Fruit fly (Drosophila melanogaster): Measurements from ENCODE around the gene nmo.

Gene nmo

DNA sequence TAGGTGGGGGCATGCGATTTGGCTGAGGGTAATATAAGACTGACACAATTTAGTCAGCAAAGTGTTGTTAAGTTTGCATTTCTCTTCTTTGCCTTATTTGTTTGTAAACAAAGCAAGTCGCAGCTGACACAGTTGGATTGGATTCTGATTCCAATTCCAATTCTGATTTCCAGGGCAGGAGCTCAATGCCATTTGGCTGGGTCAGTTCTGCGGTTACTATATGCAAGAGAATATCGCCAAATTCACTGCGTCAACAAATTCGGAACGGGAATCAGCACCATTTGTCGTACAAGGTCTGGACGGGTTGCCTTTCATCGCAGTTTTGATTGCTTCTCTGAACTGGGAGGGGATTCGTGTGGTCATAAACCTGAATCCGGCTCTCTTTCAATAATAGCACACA, 88.6 kb downstream of the nmo start:
- no peak for TF ChIP-seq topi (GFP tag; optimal IDR thresholded peaks at IDR 0.05)
- TF ChIP-seq svp (GFP tag) = peak; percentile 36
- TF ChIP-seq Eip75B (GFP tag; optimal IDR thresholded peaks at IDR 0.05) = peak; percentile 8

DNA sequence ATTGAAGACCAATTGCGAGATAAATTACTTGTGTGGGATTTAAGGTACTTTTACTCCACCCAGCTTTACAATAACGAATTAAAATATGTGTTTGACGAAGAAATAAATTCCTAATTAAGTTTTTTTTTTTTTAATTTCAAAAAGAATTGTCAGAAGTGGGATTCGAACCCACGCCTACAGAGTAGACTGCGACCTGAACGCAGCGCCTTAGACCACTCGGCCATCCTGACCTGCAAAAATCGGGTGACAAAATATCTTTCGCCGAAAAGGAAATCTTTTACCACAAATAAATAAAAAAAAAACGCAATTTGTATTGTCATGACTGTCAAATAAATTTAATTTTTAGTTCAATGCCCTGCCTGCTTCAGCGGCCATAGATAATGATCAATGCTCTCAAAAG, 89.2 kb downstream of the nmo start:
- TF ChIP-seq CG11902 (GFP tag; optimal IDR thresholded peaks at IDR 0.05) (no peak), Hr4 (GFP tag; optimal IDR thresholded peaks at IDR 0.05) (no peak), Sox102F (GFP tag; optimal IDR thresholded peaks at IDR 0.05) (no peak), CG6276 (GFP tag; optimal IDR thresholded peaks at IDR 0.05) (no peak), Met (GFP tag; optimal IDR thresholded peaks at IDR 0.05) (no peak), Hr39 (GFP tag; optimal IDR thresholded peaks at IDR 0.05) (no peak), cyc (GFP tag; optimal IDR thresholded peaks at IDR 0.05) (no peak), CG6854 (GFP tag; optimal IDR thresholded peaks at IDR 0.05) (no peak), CG34406 (GFP tag; optimal IDR thresholded peaks at IDR 0.05) (no peak), ss (GFP tag; optimal IDR thresholded peaks at IDR 0.05) (no peak), topi (GFP tag; optimal IDR thresholded peaks at IDR 0.05) (no peak), fd85E (GFP tag; optimal IDR thresholded peaks at IDR 0.05) (no peak)

DNA sequence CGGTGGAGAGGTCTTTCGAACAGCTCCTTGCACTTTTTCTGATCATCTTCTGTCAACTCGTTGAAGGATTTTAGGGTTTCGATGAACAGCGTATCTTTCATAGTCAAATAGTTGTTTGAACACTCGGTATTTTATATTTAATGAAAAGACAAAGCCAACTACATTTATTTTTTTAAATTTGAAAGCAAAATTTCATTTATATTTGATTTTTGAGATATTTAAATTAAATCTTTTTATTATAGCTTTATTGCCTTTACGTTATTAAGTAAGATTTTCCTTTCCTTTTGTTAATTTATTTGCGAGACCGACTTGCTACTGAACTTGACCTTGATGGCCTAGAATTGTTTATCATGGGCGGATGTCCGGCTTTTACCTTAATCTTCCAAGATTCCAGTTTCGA, 90.3 kb downstream of the nmo start, which contains the start of gene CG42590:
Gene CG42590, minus strand, starts transcription at position 101 of the 400 bp plus-strand sequence.
- TF ChIP-seq CG4318 (GFP tag; optimal IDR thresholded peaks at IDR 0.05) (no peak), CG7368 (GFP tag; optimal IDR thresholded peaks at IDR 0.05) (no peak), pdm3 (GFP tag; optimal IDR thresholded peaks at IDR 0.05) (no peak), salr (GFP tag; optimal IDR thresholded peaks at IDR 0.05) (no peak), Hr4 (GFP tag; optimal IDR thresholded peaks at IDR 0.05) (no peak), CG15336 (GFP tag; IDR thresholded peaks at IDR 0.05) (no peak), CG34406 (GFP tag; optimal IDR thresholded peaks at IDR 0.05) (no peak), CG6276 (GFP tag; optimal IDR thresholded peaks at IDR 0.05) (no peak), CG8119 (GFP tag; IDR thresholded peaks at IDR 0.05) (no peak), CG3919 (GFP tag; optimal IDR thresholded peaks at IDR 0.05) (no peak), CG6792 (GFP tag; optimal IDR thresholded peaks at IDR 0.05) (no peak), dac (GFP tag; optimal IDR thresholded peaks at IDR 0.05) (no peak), fkh (GFP tag; optimal IDR thresholded peaks at IDR 0.05) (no peak), lz (GFP tag; optimal IDR thresholded peaks at IDR 0.05) (no peak), Eip78C (GFP tag) (no peak), CG6808 (GFP tag; optimal IDR thresholded peaks at IDR 0.05) (no peak), eg (GFP tag; IDR thresholded peaks at IDR 0.05) (no peak), CG32006 (GFP tag; optimal IDR thresholded peaks at IDR 0.05) (no peak), CG6163 (GFP tag; IDR thresholded peaks at IDR 0.05) (no peak), Sox15 (GFP tag; optimal IDR thresholded peaks at IDR 0.05) (no peak)

DNA sequence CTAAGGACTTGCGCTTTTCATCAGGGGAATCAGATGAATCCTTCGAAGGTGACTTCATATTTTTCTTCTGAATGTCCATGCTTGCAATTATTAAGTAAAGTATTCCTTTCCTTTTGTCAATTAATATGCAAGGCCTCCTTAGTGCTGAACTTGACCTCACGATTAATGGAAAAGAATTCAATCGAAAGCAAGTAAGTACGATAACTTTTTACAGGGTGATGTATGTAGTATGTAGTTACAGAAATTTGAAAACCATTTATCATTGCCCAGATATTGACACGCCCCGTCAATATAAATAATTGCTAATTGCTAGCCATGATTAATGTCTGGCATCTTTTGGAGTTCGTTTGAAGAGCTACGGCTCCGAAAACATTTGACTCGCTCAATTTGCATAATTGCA, 91.0 kb downstream of the nmo start, which contains the start of gene CG42591:
Gene CG42591, minus strand, starts transcription at position 101 of the 400 bp plus-strand sequence.
- TF ChIP-seq CG6276 (GFP tag; optimal IDR thresholded peaks at IDR 0.05) (no peak), Ets96B (tag; optimal IDR thresholded peaks at IDR 0.05) (no peak), CG11902 (GFP tag; optimal IDR thresholded peaks at IDR 0.05) (no peak), CG34406 (GFP tag; optimal IDR thresholded peaks at IDR 0.05) (no peak), CG1621 (tag; optimal IDR thresholded peaks at IDR 0.05) (no peak), CG6163 (GFP tag; IDR thresholded peaks at IDR 0.05) (no peak), cyc (GFP tag; optimal IDR thresholded peaks at IDR 0.05) (no peak), Hr39 (GFP tag; optimal IDR thresholded peaks at IDR 0.05) (no peak), CG11762 (GFP tag; optimal IDR thresholded peaks at IDR 0.05; ENCODE audit: insufficient read depth) (no peak), CG10669 (GFP tag; optimal IDR thresholded peaks at IDR 0.05) (no peak), topi (GFP tag; optimal IDR thresholded peaks at IDR 0.05) (no peak), dsx (GFP tag; optimal IDR thresholded peaks at IDR 0.05; ENCODE audit: poor library complexity, severe bottlenecking) (no peak), CG8319 (GFP tag; optimal IDR thresholded peaks at IDR 0.05) (no peak), fkh (GFP tag; optimal IDR thresholded peaks at IDR 0.05) (no peak)

Data from whole organism, prepupa.